Worm (Caenorhabditis elegans): ENCODE results near the gene oac-15.

Gene oac-15

DNA sequence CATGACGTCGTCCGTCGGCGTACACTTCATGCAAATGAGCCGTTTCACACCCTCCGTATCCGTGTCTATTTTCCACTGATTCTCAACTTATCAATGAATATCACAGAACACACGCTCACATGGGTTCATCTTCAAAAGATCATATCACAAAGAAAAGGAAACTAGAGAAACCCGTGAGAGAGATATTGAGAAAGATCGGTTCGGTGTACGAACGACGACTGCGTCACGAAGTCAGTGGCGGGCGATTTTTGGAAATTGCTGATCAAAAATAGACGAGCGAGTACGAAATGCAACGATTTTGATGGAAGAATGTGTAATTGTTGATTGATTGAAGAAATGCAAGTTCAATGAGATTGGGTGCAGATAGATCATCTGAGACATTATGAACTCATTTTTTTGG, 3.6 kb upstream of the oac-15 start (continued):
- TF ChIP-seq peb-1 (tag; optimal IDR thresholded peaks at IDR 0.05) (no peak), elt-3 (tag; optimal IDR thresholded peaks at IDR 0.05) (no peak), nhr-10 (tag; optimal IDR thresholded peaks at IDR 0.05) (no peak), aly-2 (tag; optimal IDR thresholded peaks at IDR 0.05) (no peak), nhr-23 (tag; optimal IDR thresholded peaks at IDR 0.05) (no peak), lin-11 (tag; optimal IDR thresholded peaks at IDR 0.05) (no peak), nhr-237 (tag; optimal IDR thresholded peaks at IDR 0.05) (no peak), nhr-12 (tag; optimal IDR thresholded peaks at IDR 0.05) (no peak), sma-3 (GFP tag; optimal IDR thresholded peaks at IDR 0.05) (peak; percentile 36), lsy-2 (tag; optimal IDR thresholded peaks at IDR 0.05) (no peak)

DNA sequence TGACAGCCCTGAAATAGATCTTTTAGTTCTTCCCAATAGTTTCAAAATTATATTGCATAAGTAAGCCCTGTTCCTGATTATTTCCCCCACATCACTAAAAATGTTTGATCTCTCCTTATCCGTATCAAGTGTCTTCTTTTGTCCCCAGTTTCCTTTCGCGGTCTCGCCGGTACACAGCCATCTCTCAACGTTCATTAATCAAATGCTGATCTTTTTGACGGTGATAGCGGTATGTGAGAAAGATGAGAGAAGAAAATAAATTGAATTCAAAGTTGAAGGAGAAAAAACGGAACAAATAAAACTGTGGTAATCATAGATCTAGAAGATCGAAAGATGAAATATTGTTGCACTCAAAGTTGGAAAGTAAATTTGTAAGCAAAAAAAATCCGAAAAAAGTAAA, 2.0 kb upstream of the oac-15 start:
- no peak for TF ChIP-seq F13H6.1 (tag; optimal IDR thresholded peaks at IDR 0.05)
- TF ChIP-seq skn-1 (tag; optimal IDR thresholded peaks at IDR 0.05), result no peak
- TF ChIP-seq fos-1 (tag; optimal IDR thresholded peaks at IDR 0.05), result no peak
- TF ChIP-seq ceh-82 (tag; optimal IDR thresholded peaks at IDR 0.05), result no peak
- no peak for TF ChIP-seq mab-5 (tag; optimal IDR thresholded peaks at IDR 0.05)
- peak; percentile 61 for TF ChIP-seq nhr-21 (tag; optimal IDR thresholded peaks at IDR 0.05)
- no peak for TF ChIP-seq ztf-11 (tag; optimal IDR thresholded peaks at IDR 0.05)
- TF ChIP-seq snpc-4 (tag; optimal IDR thresholded peaks at IDR 0.05), result no peak
- TF ChIP-seq sma-9 (GFP tag; optimal IDR thresholded peaks at IDR 0.05), result peak; percentile 76
- TF ChIP-seq sma-9 (tag; optimal IDR thresholded peaks at IDR 0.05), result no peak
- no peak for TF ChIP-seq ztf-4 (tag; optimal IDR thresholded peaks at IDR 0.05)
- no peak for TF ChIP-seq ztf-1 (GFP tag; conservative IDR thresholded peaks at IDR 0.05)
- TF ChIP-seq peb-1 (tag; optimal IDR thresholded peaks at IDR 0.05), result no peak
- TF ChIP-seq nhr-10 (tag; optimal IDR thresholded peaks at IDR 0.05), result no peak
- no peak for TF ChIP-seq sem-4 (tag; optimal IDR thresholded peaks at IDR 0.05)

DNA sequence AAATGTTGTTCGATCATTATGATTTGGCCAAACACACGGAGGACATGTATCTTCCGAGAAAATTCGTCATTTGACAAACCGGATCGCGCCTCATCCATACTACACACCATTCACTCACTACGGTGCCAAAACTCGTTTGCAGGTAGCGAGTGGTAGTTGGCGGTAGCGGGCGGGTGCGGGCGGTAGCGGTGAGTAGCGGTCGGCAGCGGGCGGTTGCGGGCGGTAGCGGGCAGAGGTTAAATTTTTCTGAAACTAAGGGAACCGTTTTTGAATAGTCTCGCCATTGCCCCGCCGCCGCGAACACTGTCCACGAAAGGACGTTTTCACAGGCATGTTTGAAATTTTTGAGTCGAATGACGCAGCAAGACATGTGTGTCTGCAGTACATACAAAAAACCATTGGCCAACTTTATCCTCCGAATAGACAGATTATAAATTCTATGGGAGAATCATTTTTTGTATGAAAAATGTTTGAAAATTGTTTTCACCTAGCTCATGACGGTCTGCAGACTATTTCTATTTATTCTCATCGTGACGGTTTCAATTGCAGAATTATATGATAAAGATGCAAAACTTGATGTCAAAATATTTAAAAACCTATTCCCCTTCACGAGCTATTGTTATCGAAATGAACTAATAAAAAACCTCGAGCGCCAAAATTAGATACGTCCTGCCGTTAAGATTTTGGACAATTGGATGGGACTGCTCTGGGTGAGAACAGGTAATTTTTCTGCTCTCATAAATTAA, 693 bp upstream of the oac-15 start, which contains the start of gene F11A5.16:
Gene F11A5.16 (plus strand): TSS at position 696 of the 746 bp plus-strand sequence.
- TF ChIP-seq peb-1 (tag; optimal IDR thresholded peaks at IDR 0.05) (no peak), F13H6.1 (tag; optimal IDR thresholded peaks at IDR 0.05) (no peak), gmeb-1 (tag; optimal IDR thresholded peaks at IDR 0.05) (no peak), ztf-4 (tag; optimal IDR thresholded peaks at IDR 0.05) (no peak), nhr-23 (tag; optimal IDR thresholded peaks at IDR 0.05) (no peak), lsy-2 (tag; optimal IDR thresholded peaks at IDR 0.05) (no peak), mdl-1 (tag; optimal IDR thresholded peaks at IDR 0.05) (no peak), egl-27 (tag; optimal IDR thresholded peaks at IDR 0.05) (no peak), nhr-129 (tag; optimal IDR thresholded peaks at IDR 0.05) (no peak), elt-3 (tag; optimal IDR thresholded peaks at IDR 0.05) (no peak), nhr-21 (tag; optimal IDR thresholded peaks at IDR 0.05) (no peak)

DNA sequence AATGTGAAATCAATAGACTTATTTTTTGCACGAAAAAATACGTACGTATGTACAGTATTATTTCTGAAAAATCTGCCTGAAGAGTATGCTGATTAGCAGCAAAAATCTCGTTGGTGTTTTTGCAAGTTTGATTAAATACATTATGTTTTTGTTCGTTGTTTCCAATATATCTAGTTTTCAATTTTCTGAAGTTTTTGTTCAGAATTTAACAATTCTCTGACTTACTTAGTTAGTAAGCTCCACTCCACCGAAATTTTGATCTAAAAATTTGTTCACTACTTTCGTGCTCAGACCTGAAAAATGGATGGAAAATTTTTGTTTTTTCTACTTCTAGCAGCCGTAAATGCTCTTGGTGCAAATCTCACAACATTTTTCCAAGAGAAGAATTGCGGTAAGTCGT, 4.8 kb downstream of the oac-15 start, which contains the start of gene irld-26:
Gene irld-26 (plus strand): TSS at position 301 of the 400 bp plus-strand sequence.
- no peak for TF ChIP-seq elt-1 (tag; optimal IDR thresholded peaks at IDR 0.05)
- no peak for TF ChIP-seq nhr-11 (tag; optimal IDR thresholded peaks at IDR 0.05)
- no peak for TF ChIP-seq dmd-4 (tag; optimal IDR thresholded peaks at IDR 0.05)
- no peak for TF ChIP-seq ZK546.5 (tag; optimal IDR thresholded peaks at IDR 0.05)
- TF ChIP-seq nhr-10 (tag; optimal IDR thresholded peaks at IDR 0.05), result no peak
- no peak for TF ChIP-seq ama-1 (optimal IDR thresholded peaks at IDR 0.05)
- TF ChIP-seq C34F6.9 (tag; optimal IDR thresholded peaks at IDR 0.05), result no peak

DNA sequence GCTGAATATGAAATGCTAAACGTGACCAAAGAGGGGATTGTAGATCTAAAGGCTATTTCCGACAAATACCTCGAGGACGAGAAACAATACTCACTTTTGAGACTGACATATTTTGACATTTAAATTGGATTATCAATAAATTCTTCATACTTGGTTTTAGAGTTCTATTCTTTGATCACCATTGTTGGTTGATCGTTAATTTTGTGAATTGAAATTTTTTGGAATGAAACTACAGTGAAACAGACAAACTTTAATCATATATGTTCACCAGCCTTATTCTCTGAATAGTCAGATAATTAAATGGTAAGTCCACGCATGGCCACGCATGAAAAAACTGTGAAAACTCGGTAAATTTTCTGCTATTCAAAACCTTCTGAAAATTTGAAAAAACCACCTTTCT, 7.1 kb downstream of the oac-15 start, which contains the start of gene F11A5.18:
Gene F11A5.18 (plus strand): TSS at position 301 of the 400 bp plus-strand sequence.
- TF ChIP-seq nhr-6 (tag; optimal IDR thresholded peaks at IDR 0.05) (no peak), Y55F3AM.14 (GFP tag; optimal IDR thresholded peaks at IDR 0.05) (no peak), skn-1 (tag; optimal IDR thresholded peaks at IDR 0.05) (no peak), C34F6.9 (tag; optimal IDR thresholded peaks at IDR 0.05) (no peak), ceh-16 (tag; optimal IDR thresholded peaks at IDR 0.05) (no peak), ztf-1 (GFP tag; conservative IDR thresholded peaks at IDR 0.05) (no peak), ama-1 (optimal IDR thresholded peaks at IDR 0.05) (no peak), sma-3 (GFP tag; optimal IDR thresholded peaks at IDR 0.05) (no peak), gmeb-1 (tag; optimal IDR thresholded peaks at IDR 0.05) (no peak), mbf-1 (tag; optimal IDR thresholded peaks at IDR 0.05) (no peak)
